Worm (Caenorhabditis elegans) whole organism, young adult: ENCODE data around the gene D2021.4.

Experiments used
- B0019.2 ChIP-seq: fragments of 200-800 bp; sonication (Bioruptor generic); conservative IDR thresholded peaks from 2 replicates; pipeline ENCODE4 v1.3.6; 2022; ENCODE audit warnings: missing genetic modification reagents, missing genetic modification characterization, missing compliant biosample characterization
- D2030.7 ChIP-seq: fragments of 200-800 bp; sonication (Bioruptor generic); IDR thresholded peaks from 2 replicates; pipeline ENCODE4 v1.3.6; 2022; ENCODE audit warnings: missing genetic modification reagents, missing genetic modification characterization, missing compliant biosample characterization
- F10E7.11 ChIP-seq: sonication (generic microtip); optimal IDR thresholded peaks from 2 replicates; lab custom pipeline; 2017; ENCODE audit warnings: mild to moderate bottlenecking, missing genetic modification characterization, moderate library complexity, missing compliant biosample characterization
- F22D6.2 ChIP-seq: sonication (generic microtip); optimal IDR thresholded peaks from 2 replicates; lab custom pipeline; 2016; ENCODE audit warnings: mild to moderate bottlenecking, missing genetic modification characterization, missing compliant biosample characterization
- T07F8.4 ChIP-seq: sonication (generic microtip); optimal IDR thresholded peaks from 2 replicates; lab custom pipeline; 2016; ENCODE audit warnings: mild to moderate bottlenecking, missing genetic modification characterization, moderate library complexity, missing compliant biosample characterization
- Y56A3A.18 ChIP-seq: fragments of 200-800 bp; sonication (Bioruptor generic); IDR thresholded peaks from 2 replicates; pipeline ENCODE4 v1.3.6; 2022; ENCODE audit warnings: missing genetic modification reagents, missing genetic modification characterization, missing compliant biosample characterization
- ZK185.1 ChIP-seq: sonication (generic microtip); optimal IDR thresholded peaks from 2 replicates; lab custom pipeline; 2016; ENCODE audit warnings: mild to moderate bottlenecking, missing genetic modification characterization, missing compliant biosample characterization; ENCODE audit not compliant: poor library complexity, severe bottlenecking
- aptf-2 ChIP-seq: fragments of 200-800 bp; sonication (Bioruptor generic); conservative IDR thresholded peaks from 2 replicates; pipeline ENCODE4 v1.3.6; 2022; ENCODE audit warnings: missing genetic modification reagents, missing genetic modification characterization, missing compliant biosample characterization
- attf-3 ChIP-seq: fragments of 200-800 bp; sonication (Bioruptor generic); conservative IDR thresholded peaks from 2 replicates; pipeline ENCODE4 v1.3.6; 2022; ENCODE audit warnings: missing genetic modification reagents, missing genetic modification characterization, missing compliant biosample characterization
- ceh-100 ChIP-seq: fragments of 200-800 bp; sonication (Bioruptor generic); IDR thresholded peaks from 2 replicates; pipeline ENCODE4 v1.3.6; 2022; ENCODE audit warnings: missing genetic modification reagents, missing genetic modification characterization, missing compliant biosample characterization
- die-1 ChIP-seq: sonication (generic microtip); optimal IDR thresholded peaks from 2 replicates; lab custom pipeline; 2016; ENCODE audit warnings: missing genotype, mild to moderate bottlenecking, missing genetic modification characterization, missing compliant biosample characterization
- him-1 ChIP-seq: sonication (generic microtip); optimal IDR thresholded peaks from 2 replicates; lab custom pipeline; 2016; ENCODE audit warnings: missing genotype, missing genetic modification reagents, missing genetic modification characterization, missing compliant biosample characterization
- lag-1 ChIP-seq: fragments of 200-800 bp; sonication (Bioruptor generic); IDR thresholded peaks from 2 replicates; pipeline ENCODE4 v1.3.6; 2022; ENCODE audit warnings: missing genetic modification reagents, missing genetic modification characterization, missing compliant biosample characterization
- madf-6 ChIP-seq: fragments of 200-800 bp; sonication (Bioruptor generic); IDR thresholded peaks from 2 replicates; pipeline ENCODE4 v1.3.6; 2022; ENCODE audit warnings: missing genetic modification reagents, missing genetic modification characterization, missing compliant biosample characterization
- mes-4 ChIP-seq: sonication (generic microtip); optimal IDR thresholded peaks from 2 replicates; lab custom pipeline; 2016; ENCODE audit warnings: missing genotype, missing genetic modification characterization, missing compliant biosample characterization
- nfyb-1 ChIP-seq: fragments of 200-800 bp; sonication (Bioruptor generic); IDR thresholded peaks from 2 replicates; pipeline ENCODE4 v1.3.6; 2022; ENCODE audit warnings: missing genetic modification reagents, missing genetic modification characterization, missing compliant biosample characterization
- nhr-179 ChIP-seq: sonication (generic microtip); optimal IDR thresholded peaks from 2 replicates; lab custom pipeline; 2016; ENCODE audit warnings: mild to moderate bottlenecking, missing genetic modification characterization, missing compliant biosample characterization
- nhr-90 ChIP-seq: sonication (generic microtip); optimal IDR thresholded peaks from 2 replicates; lab custom pipeline; 2016; ENCODE audit warnings: missing genotype, mild to moderate bottlenecking, missing genetic modification characterization, missing compliant biosample characterization
- pbrm-1 ChIP-seq: fragments of 200-800 bp; sonication (Bioruptor generic); IDR thresholded peaks from 2 replicates; pipeline ENCODE4 v1.3.6; 2022; ENCODE audit warnings: missing genetic modification reagents, missing genetic modification characterization, missing compliant biosample characterization
- rcor-1 ChIP-seq: fragments of 200-800 bp; sonication (Bioruptor generic); IDR thresholded peaks from 2 replicates; pipeline ENCODE4 v1.3.6; 2022; ENCODE audit warnings: missing genetic modification reagents, missing genetic modification characterization, missing compliant biosample characterization
- sdz-38 ChIP-seq: sonication (generic microtip); optimal IDR thresholded peaks from 2 replicates; lab custom pipeline; 2016; ENCODE audit warnings: missing genotype, missing genetic modification characterization, missing compliant biosample characterization
- snpc-3.4 ChIP-seq: sonication (generic microtip); optimal IDR thresholded peaks from 2 replicates; lab custom pipeline; 2017; ENCODE audit warnings: missing genetic modification characterization, mild to moderate bottlenecking, missing compliant biosample characterization, antibody characterized with exemption, moderate library complexity, missing genotype, missing genetic modification reagents
- sptf-2 ChIP-seq: fragments of 200-800 bp; sonication (Bioruptor generic); optimal IDR thresholded peaks from 2 replicates; lab custom pipeline; 2018; ENCODE audit warnings: mild to moderate bottlenecking, missing genetic modification characterization, missing compliant biosample characterization
- tbp1 ChIP-seq: fragments of 200-800 bp; sonication (Bioruptor generic); optimal IDR thresholded peaks from 2 replicates; lab custom pipeline; 2018; ENCODE audit warnings: mild to moderate bottlenecking, missing genetic modification characterization, missing compliant biosample characterization
- tlf-1 ChIP-seq: fragments of 200-800 bp; sonication (Bioruptor generic); optimal IDR thresholded peaks from 2 replicates; lab custom pipeline; 2018; ENCODE audit warnings: mild to moderate bottlenecking, missing genetic modification characterization, missing compliant biosample characterization
- unc-130 ChIP-seq: sonication (generic microtip); optimal IDR thresholded peaks from 2 replicates; lab custom pipeline; 2016; ENCODE audit warnings: missing genetic modification reagents, missing genetic modification characterization, missing compliant biosample characterization
- zfh-2 ChIP-seq: fragments of 200-800 bp; sonication (Bioruptor generic); conservative IDR thresholded peaks from 2 replicates; pipeline ENCODE4 v1.3.6; 2022; ENCODE audit warnings: missing genetic modification reagents, missing genetic modification characterization, missing compliant biosample characterization
- ztf-25 ChIP-seq: fragments of 200-800 bp; sonication (Bioruptor generic); IDR thresholded peaks from 2 replicates; pipeline ENCODE4 v1.3.6; 2022; ENCODE audit warnings: missing genetic modification reagents, missing genetic modification characterization, missing compliant biosample characterization

The D2021.4 gene

ce11 chrX:8504207-8504606 is 44.7 kb downstream of the D2021.4 start (continued):
- TF ChIP-seq tbp1 (GFP tag; lab: Kevin White, UChicago) = no peak
- no peak for TF ChIP-seq pbrm-1 (GFP tag; lab: Robert Waterston, UW)
- no peak for TF ChIP-seq sdz-38
- TF ChIP-seq mes-4 (tag; lab: Kevin White, UChicago) = no peak
- TF ChIP-seq tlf-1 (GFP tag; lab: Kevin White, UChicago) = no peak

ce11 chrX:8500922-8501321 is 48.0 kb downstream of the D2021.4 start, which contains the start of gene grd-4:
TSS of gene grd-4 (plus strand) at chrX:8501222.
- TF ChIP-seq snpc-3.4 (tag; lab: Kevin White, UChicago) (no peak), nhr-90 (tag; lab: Kevin White, UChicago) (no peak), ZK185.1 (tag; lab: Kevin White, UChicago) (no peak), F10E7.11 (no peak), ztf-25 (GFP tag; lab: Robert Waterston, UW) (no peak), madf-6 (GFP tag; lab: Robert Waterston, UW) (no peak), attf-3 (GFP tag; lab: Robert Waterston, UW) (no peak), him-1 (tag; lab: Kevin White, UChicago) (no peak)

- TF ChIP-seq zfh-2 (no peak), die-1 (no peak), unc-130 (GFP tag; lab: Kevin White, UChicago) (no peak), D2030.7 (no peak), F22D6.2 (tag; lab: Kevin White, UChicago) (no peak), sptf-2 (no peak), B0019.2 (GFP tag; lab: Robert Waterston, UW) (no peak), rcor-1 (no peak), aptf-2 (GFP tag; lab: Robert Waterston, UW) (no peak), nfyb-1 (GFP tag; lab: Robert Waterston, UW) (no peak), Y56A3A.18 (GFP tag; lab: Robert Waterston, UW) (no peak), mes-4 (tag; lab: Kevin White, UChicago) (no peak), nhr-179 (tag; lab: Kevin White, UChicago) (no peak), madf-6 (GFP tag; lab: Robert Waterston, UW) (no peak), ceh-100 (GFP tag; lab: Robert Waterston, UW) (no peak), lag-1 (GFP tag; lab: Robert Waterston, UW) (no peak), T07F8.4 (tag; lab: Kevin White, UChicago) (no peak)
These were observed 49.2 kb downstream of the D2021.4 start, which contains the start of gene grd-14 for ce11 chrX:8499721-8500120. TSS of gene grd-14 (plus strand) at chrX:8500021.
